Worm (Caenorhabditis elegans) whole organism, L1 larva: Measurements from ENCODE around the gene W09C2.8.

Experiments
- C16A3.4 ChIP-seq: fragments of 150-350 bp; optimal IDR thresholded peaks from 2 replicates; lab custom pipeline; 2014; ENCODE audit warnings: missing biosample characterization, missing genetic modification characterization
- F16B12.6 ChIP-seq: fragments of 150-350 bp; optimal IDR thresholded peaks from 2 replicates; lab custom pipeline; 2014; ENCODE audit warnings: missing biosample characterization, missing genetic modification characterization
- ama-1 ChIP-seq: fragments of 150-350 bp; optimal IDR thresholded peaks from 2 replicates; lab custom pipeline; 2014
- blmp-1 ChIP-seq: fragments of 150-350 bp; optimal IDR thresholded peaks from 2 replicates; lab custom pipeline; 2014; ENCODE audit warnings: missing biosample characterization, missing genetic modification characterization
- ceh-63 ChIP-seq: fragments of 200-800 bp; sonication (Bioruptor generic); optimal IDR thresholded peaks from 2 replicates; lab custom pipeline; 2018; ENCODE audit warnings: mild to moderate bottlenecking, missing genetic modification characterization, missing compliant biosample characterization
- ceh-82 ChIP-seq, 3 experiments: fragments of 150-350 bp in 1 of 3; sonication (generic microtip) in 2 of 3; optimal IDR thresholded peaks; 2 replicates each; lab custom pipeline; 2014 to 2017; ENCODE audit warnings: missing biosample characterization in 3 of 3, missing genetic modification characterization in 3 of 3
- ceh-88 ChIP-seq: fragments of 200-800 bp; sonication (Bioruptor generic); IDR thresholded peaks from 2 replicates; pipeline ENCODE4 v1.3.6; 2022; ENCODE audit warnings: missing genetic modification characterization, missing compliant biosample characterization
- ces-1 ChIP-seq: fragments of 150-350 bp; optimal IDR thresholded peaks from 2 replicates; lab custom pipeline; 2014; ENCODE audit warnings: missing biosample characterization, missing genetic modification reagents, missing genetic modification characterization
- efl-3 ChIP-seq: fragments of 200-800 bp; sonication (Bioruptor generic); optimal IDR thresholded peaks from 2 replicates; lab custom pipeline; 2018; ENCODE audit warnings: mild to moderate bottlenecking, missing genetic modification characterization, missing compliant biosample characterization
- egl-13 ChIP-seq: sonication (generic microtip); optimal IDR thresholded peaks from 2 replicates; lab custom pipeline; 2016; ENCODE audit warnings: missing genotype, missing genetic modification reagents, missing genetic modification characterization, missing compliant biosample characterization
- egl-27 ChIP-seq, 2 experiments: fragments of 150-350 bp in 1 of 2; sonication (generic microtip); optimal IDR thresholded peaks; 3 replicates each; lab custom pipeline; 2017 to 2018; ENCODE audit warnings: missing biosample characterization in 2 of 2, missing genetic modification characterization in 2 of 2, missing genetic modification reagents in 2 of 2
- elt-2 ChIP-seq: sonication (generic microtip); optimal IDR thresholded peaks from 2 replicates; lab custom pipeline; 2016; ENCODE audit warnings: missing genetic modification characterization, mild to moderate bottlenecking, inconsistent platforms, missing compliant biosample characterization, missing genetic modification reagents
- elt-3 ChIP-seq, 6 experiments: fragments of 150-350 bp in 1 of 6; sonication (generic microtip); optimal IDR thresholded peaks; 2 replicates each; lab custom pipeline; 2017 to 2018; ENCODE audit warnings: missing biosample characterization in 6 of 6, missing genetic modification characterization in 6 of 6, inconsistent platforms in 1 of 6
- fkh-8 ChIP-seq: sonication (generic microtip); optimal IDR thresholded peaks from 2 replicates; lab custom pipeline; 2016; ENCODE audit warnings: mild to moderate bottlenecking, missing genetic modification characterization, missing compliant biosample characterization
- fos-1 ChIP-seq: fragments of 150-350 bp; optimal IDR thresholded peaks from 2 replicates; lab custom pipeline; 2014; ENCODE audit warnings: missing biosample characterization, missing genetic modification characterization
- irx-1 ChIP-seq: sonication (generic microtip); optimal IDR thresholded peaks from 2 replicates; lab custom pipeline; 2016; ENCODE audit warnings: missing genetic modification characterization, missing compliant biosample characterization
- lin-13 ChIP-seq: fragments of 150-350 bp; optimal IDR thresholded peaks from 2 replicates; lab custom pipeline; 2014; ENCODE audit warnings: missing biosample characterization, missing genetic modification reagents, missing genetic modification characterization
- lin-14 ChIP-seq: fragments of 200-800 bp; sonication (Bioruptor generic); optimal IDR thresholded peaks from 2 replicates; lab custom pipeline; 2018; ENCODE audit warnings: mild to moderate bottlenecking, missing genetic modification characterization, moderate library complexity, missing compliant biosample characterization
- lin-15B ChIP-seq: fragments of 150-350 bp; sonication (generic microtip); optimal IDR thresholded peaks from 3 replicates; lab custom pipeline; 2014; ENCODE audit warnings: missing biosample characterization, missing genetic modification characterization
- lin-35 ChIP-seq, 2 experiments: fragments of 150-350 bp; optimal IDR thresholded peaks; 2 replicates each; lab custom pipeline; 2014; ENCODE audit warnings: missing biosample characterization in 2 of 2, missing genetic modification characterization in 2 of 2, missing genetic modification reagents in 2 of 2
- lsy-2 ChIP-seq, 2 experiments: fragments of 150-350 bp; optimal IDR thresholded peaks; 2 replicates each; lab custom pipeline; 2014; ENCODE audit warnings: missing biosample characterization in 2 of 2, missing genetic modification characterization in 2 of 2
- mep-1 ChIP-seq: fragments of 150-350 bp; optimal IDR thresholded peaks from 2 replicates; lab custom pipeline; 2014; ENCODE audit warnings: missing biosample characterization, missing genetic modification characterization
- nhr-11 ChIP-seq: fragments of 150-350 bp; optimal IDR thresholded peaks from 2 replicates; lab custom pipeline; 2014; ENCODE audit warnings: missing biosample characterization, missing genetic modification characterization
- nhr-12 ChIP-seq: sonication (generic microtip); optimal IDR thresholded peaks from 2 replicates; lab custom pipeline; 2017; ENCODE audit warnings: missing biosample characterization, missing genetic modification characterization
- nhr-20 ChIP-seq: sonication (generic microtip); optimal IDR thresholded peaks from 2 replicates; lab custom pipeline; 2016; ENCODE audit warnings: mild to moderate bottlenecking, missing genetic modification characterization, missing compliant biosample characterization
- nhr-47 ChIP-seq: sonication (generic microtip); optimal IDR thresholded peaks from 2 replicates; lab custom pipeline; 2016; ENCODE audit warnings: mild to moderate bottlenecking, missing genetic modification characterization, moderate library complexity, missing compliant biosample characterization
- nhr-71 ChIP-seq: sonication (generic microtip); optimal IDR thresholded peaks from 2 replicates; lab custom pipeline; 2016; ENCODE audit warnings: mild to moderate bottlenecking, missing genetic modification characterization, moderate library complexity, missing compliant biosample characterization
- nhr-76 ChIP-seq: sonication (generic microtip); optimal IDR thresholded peaks from 2 replicates; lab custom pipeline; 2017; ENCODE audit warnings: missing biosample characterization, missing genetic modification characterization
- nhr-85 ChIP-seq: sonication (generic microtip); peaks from one replicate; lab custom pipeline; 2016; ENCODE audit warnings: missing genetic modification characterization, inconsistent platforms, missing compliant biosample characterization
- pag-3 ChIP-seq: sonication (generic microtip); optimal IDR thresholded peaks from 2 replicates; lab custom pipeline; 2017; ENCODE audit warnings: missing genetic modification characterization, mild to moderate bottlenecking, missing compliant biosample characterization, antibody characterized with exemption, borderline replicate concordance; ENCODE audit not compliant: insufficient read depth
- pqm-1 ChIP-seq: sonication (generic microtip); optimal IDR thresholded peaks from 3 replicates; lab custom pipeline; 2017; ENCODE audit warnings: missing biosample characterization, missing genetic modification characterization
- rnt-1 ChIP-seq: sonication (generic microtip); optimal IDR thresholded peaks from 2 replicates; lab custom pipeline; 2016; ENCODE audit warnings: mild to moderate bottlenecking, missing genetic modification characterization, moderate library complexity, missing compliant biosample characterization
- skn-1 ChIP-seq: fragments of 150-350 bp; optimal IDR thresholded peaks from 2 replicates; lab custom pipeline; 2014; ENCODE audit warnings: missing biosample characterization, missing genetic modification characterization
- snpc-4 ChIP-seq: fragments of 150-350 bp; optimal IDR thresholded peaks from 2 replicates; lab custom pipeline; 2014; ENCODE audit warnings: missing biosample characterization, missing genetic modification characterization
- snu-23 ChIP-seq: sonication (generic microtip); optimal IDR thresholded peaks from 2 replicates; lab custom pipeline; 2016; ENCODE audit warnings: missing genetic modification characterization, missing compliant biosample characterization
- sox-4 ChIP-seq: sonication (generic microtip); optimal IDR thresholded peaks from 2 replicates; lab custom pipeline; 2016; ENCODE audit warnings: missing genetic modification characterization, missing compliant biosample characterization
- swsn-7 ChIP-seq: sonication (generic microtip); optimal IDR thresholded peaks from 2 replicates; lab custom pipeline; 2016; ENCODE audit warnings: missing genetic modification characterization, missing compliant biosample characterization
- tlp-1 ChIP-seq: fragments of 150-350 bp; optimal IDR thresholded peaks from 2 replicates; lab custom pipeline; 2014; ENCODE audit warnings: missing biosample characterization, missing genetic modification characterization
- unc-130 ChIP-seq: fragments of 150-350 bp; optimal IDR thresholded peaks from 2 replicates; lab custom pipeline; 2017; ENCODE audit warnings: missing biosample characterization, missing genetic modification characterization, inconsistent platforms
- vab-15 ChIP-seq: sonication (generic microtip); optimal IDR thresholded peaks from 2 replicates; lab custom pipeline; 2017; ENCODE audit warnings: missing genotype, mild to moderate bottlenecking, missing genetic modification characterization, missing compliant biosample characterization

Gene W09C2.8

ce11 chrIV:9618015-9618414 lies 6.2 kb downstream of the W09C2.8 start (continued):
- peak; percentile 33 for TF ChIP-seq rnt-1 (tag; lab: Kevin White, UChicago)
- TF ChIP-seq ces-1 (GFP tag; lab: Kevin White, UChicago): no peak
- no peak for TF ChIP-seq pqm-1
- TF ChIP-seq egl-13 (tag; lab: Kevin White, UChicago): no peak
- no peak for TF ChIP-seq lin-13 (GFP tag; lab: Kevin White, UChicago)
- no peak for TF ChIP-seq elt-2 (tag; lab: Kevin White, UChicago)
- TF ChIP-seq snpc-4: no peak

DNA sequence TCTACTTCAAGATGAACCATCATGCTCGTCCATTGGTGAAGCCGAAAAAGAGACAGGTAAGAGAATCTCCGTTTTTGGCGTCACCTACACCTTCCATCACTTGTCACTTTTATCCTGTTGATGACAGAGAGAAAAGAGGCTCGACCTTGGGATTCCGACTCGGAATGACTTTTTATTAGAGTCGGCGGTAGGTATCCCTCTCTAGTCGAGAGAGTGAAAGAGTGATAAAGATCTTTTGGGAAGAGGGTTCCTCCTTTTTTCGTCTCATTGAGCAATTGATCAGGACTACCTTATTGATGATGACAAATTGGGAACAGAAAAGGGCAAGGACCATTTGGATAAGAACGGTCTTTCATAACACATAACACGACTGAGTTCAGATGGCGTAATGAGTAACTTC lies 6.8 kb downstream of the W09C2.8 start:
- TF ChIP-seq sox-4 (tag; lab: Kevin White, UChicago) (no peak), rnt-1 (tag; lab: Kevin White, UChicago) (peak; percentile 30), mep-1 (tag; lab: Kevin White, UChicago) (peak; percentile 27), nhr-76 (tag; lab: Kevin White, UChicago) (no peak), blmp-1 (tag; lab: Kevin White, UChicago) (peak; percentile 25), vab-15 (tag; lab: Kevin White, UChicago) (no peak), lin-14 (GFP tag; lab: Kevin White, UChicago) (peak; percentile 43), nhr-85 (tag; lab: Kevin White, UChicago) (peak; percentile 48), skn-1 (no peak), fkh-8 (no peak), ceh-63 (GFP tag; lab: Kevin White, UChicago) (no peak)
- TF ChIP-seq, all 84 proteins: peak for 5

ce11 chrIV:9615511-9615910 lies 8.7 kb downstream of the W09C2.8 start:
- TF ChIP-seq rnt-1 (tag; lab: Kevin White, UChicago) (peak; percentile 70), nhr-47 (peak; percentile 16), lin-14 (GFP tag; lab: Kevin White, UChicago) (peak; percentile 69), nhr-85 (tag; lab: Kevin White, UChicago) (peak; percentile 97), swsn-7 (no peak), egl-27 (tag; optimal IDR thresholded peaks at IDR 0.05; lab: Kevin White, UChicago) (peak in 1 of 2 experiments; percentile 17), lin-15B (tag; lab: Kevin White, UChicago) (no peak), nhr-20 (peak; percentile 41), C16A3.4 (no peak), elt-3 (tag; optimal IDR thresholded peaks at IDR 0.05; lab: Kevin White, UChicago) (no peak), blmp-1 (tag; lab: Kevin White, UChicago) (peak; percentile 22), efl-3 (GFP tag; lab: Kevin White, UChicago) (peak; percentile 76), irx-1 (tag; lab: Kevin White, UChicago) (peak; percentile 39), snu-23 (GFP tag; lab: Kevin White, UChicago) (no peak), unc-130 (tag; lab: Kevin White, UChicago) (no peak), nhr-71 (peak; percentile 46), lsy-2 (tag; optimal IDR thresholded peaks at IDR 0.05; lab: Kevin White, UChicago) (peak in 1 of 2 experiments; percentile 28)

DNA sequence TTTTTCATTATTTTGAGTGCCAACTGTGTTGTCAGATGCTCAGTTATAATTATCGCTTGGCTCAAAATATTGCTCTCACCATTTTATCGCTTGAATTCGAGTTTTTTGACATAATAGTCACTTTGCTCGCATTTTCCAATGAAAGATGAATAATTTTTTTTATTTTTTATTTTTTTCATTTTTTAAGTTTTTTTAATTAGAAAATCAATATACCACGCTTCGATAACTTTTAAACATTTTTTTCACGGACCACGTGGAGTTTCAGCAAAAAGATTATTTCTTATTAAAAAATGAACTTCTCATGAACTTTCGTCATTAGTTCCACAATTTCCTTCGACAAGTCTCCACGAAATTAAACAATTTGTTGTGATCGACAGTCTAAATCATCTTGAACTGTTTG lies 9.5 kb downstream of the W09C2.8 start, which contains the start of gene elt-1:
Gene elt-1 (plus strand): TSS at position 301 of the 400 bp plus-strand sequence.
- TF ChIP-seq pqm-1: no peak
- TF ChIP-seq nhr-12: no peak
- no peak for TF ChIP-seq blmp-1 (tag; lab: Kevin White, UChicago)
- no peak for TF ChIP-seq lin-35 (GFP tag; optimal IDR thresholded peaks at IDR 0.05; lab: Kevin White, UChicago)
- TF ChIP-seq skn-1: no peak
- no peak for TF ChIP-seq ceh-82 (tag; optimal IDR thresholded peaks at IDR 0.05; lab: Kevin White, UChicago)
- no peak for TF ChIP-seq ceh-88 (GFP tag; lab: Robert Waterston, UW)
- no peak for TF ChIP-seq tlp-1
- no peak for TF ChIP-seq swsn-7
- no peak for TF ChIP-seq vab-15 (tag; lab: Kevin White, UChicago)
- TF ChIP-seq fos-1 (tag; lab: Kevin White, UChicago): no peak
- no peak for TF ChIP-seq pag-3 (tag; lab: Kevin White, UChicago)
- TF ChIP-seq nhr-85 (tag; lab: Kevin White, UChicago): no peak
- no peak for TF ChIP-seq efl-3 (GFP tag; lab: Kevin White, UChicago)
- no peak for TF ChIP-seq F16B12.6 (tag; lab: Kevin White, UChicago)
- TF ChIP-seq mep-1 (tag; lab: Kevin White, UChicago): no peak
- no peak for TF ChIP-seq nhr-20
- no peak for TF ChIP-seq ama-1 (lab: Kevin White, UChicago)
- no peak for TF ChIP-seq nhr-11
- TF ChIP-seq, all 84 proteins: peak for 0
